Fruit fly (Drosophila melanogaster): Measurements from ENCODE around the gene tacc.
A peak's percentile ranks its signal among the peaks of the same experiment; 100 is the strongest.

The tacc gene

DNA sequence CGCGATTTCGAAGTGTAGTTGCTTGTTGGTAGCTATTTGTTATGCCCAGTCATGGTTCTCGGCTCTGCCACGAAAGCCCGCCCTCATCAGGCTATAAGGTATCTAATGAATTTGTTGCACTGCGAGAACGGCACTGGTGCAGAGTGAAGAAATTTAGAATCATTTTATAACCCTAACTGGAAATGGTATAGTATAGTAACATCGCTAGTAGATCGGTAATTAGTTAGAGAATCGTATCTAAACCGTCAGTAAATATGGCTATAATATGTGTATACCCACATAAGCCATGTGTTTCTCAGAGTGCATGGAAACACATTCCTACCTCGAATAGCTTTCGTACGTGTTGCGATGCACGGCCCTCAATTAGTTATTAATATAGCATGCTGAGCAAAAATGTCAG is 61.6 kb downstream of the tacc start (continued):
- TF ChIP-seq Eip78C (GFP tag) (peak; percentile 82), CG7368 (GFP tag; optimal IDR thresholded peaks at IDR 0.05) (peak; percentile 44), Sox15 (GFP tag; optimal IDR thresholded peaks at IDR 0.05) (no peak), topi (GFP tag; optimal IDR thresholded peaks at IDR 0.05) (peak; percentile 10), CG8319 (GFP tag; optimal IDR thresholded peaks at IDR 0.05) (peak; percentile 5), Ets96B (tag; optimal IDR thresholded peaks at IDR 0.05) (peak; percentile 45), CG6163 (GFP tag; IDR thresholded peaks at IDR 0.05) (no peak), CG10669 (GFP tag; optimal IDR thresholded peaks at IDR 0.05) (no peak), Hr4 (GFP tag; optimal IDR thresholded peaks at IDR 0.05) (peak; percentile 64), CG6808 (GFP tag; optimal IDR thresholded peaks at IDR 0.05) (peak; percentile 4), eg (GFP tag; IDR thresholded peaks at IDR 0.05) (peak; percentile 65; the same call in 1 of the 3 replicates), fkh (GFP tag; optimal IDR thresholded peaks at IDR 0.05) (no peak), svp (GFP tag) (no peak), CG3919 (GFP tag; optimal IDR thresholded peaks at IDR 0.05) (peak; percentile 64), Met (GFP tag; optimal IDR thresholded peaks at IDR 0.05) (peak; percentile 11), pdm3 (GFP tag; optimal IDR thresholded peaks at IDR 0.05) (peak; percentile 56), CG8632 (GFP tag; optimal IDR thresholded peaks at IDR 0.05) (no peak), salr (GFP tag; optimal IDR thresholded peaks at IDR 0.05) (peak; percentile 22 to 73), dsx (GFP tag; optimal IDR thresholded peaks at IDR 0.05; ENCODE audit: poor library complexity, severe bottlenecking) (no peak), CG6854 (GFP tag; optimal IDR thresholded peaks at IDR 0.05) (no peak), CG11762 (GFP tag; optimal IDR thresholded peaks at IDR 0.05; ENCODE audit: insufficient read depth) (peak; percentile 42), CG1621 (tag; optimal IDR thresholded peaks at IDR 0.05) (no peak), fd85E (GFP tag; optimal IDR thresholded peaks at IDR 0.05) (no peak), Eip75B (GFP tag; optimal IDR thresholded peaks at IDR 0.05) (peak; percentile 64), CG11902 (GFP tag; optimal IDR thresholded peaks at IDR 0.05) (no peak), CG10631 (GFP tag; optimal IDR thresholded peaks at IDR 0.05) (peak; percentile 71), Sox14 (GFP tag; optimal IDR thresholded peaks at IDR 0.05) (peak; percentile 67), lz (GFP tag; optimal IDR thresholded peaks at IDR 0.05) (peak; percentile 8), CG6276 (GFP tag; optimal IDR thresholded peaks at IDR 0.05) (peak; percentile 45), dac (GFP tag; optimal IDR thresholded peaks at IDR 0.05) (peak; percentile 16)

- TF ChIP-seq CG3919 (GFP tag; optimal IDR thresholded peaks at IDR 0.05) (peak; percentile 19), eg (GFP tag; IDR thresholded peaks at IDR 0.05) (0 out of 3 replicates have a peak, but pooled peaks have one; percentile 27)
Measured at dm6 chr3R:4684811-4685210, 64.0 kb downstream of the tacc start.

Measured in whole organism, prepupa.